Fruit fly (Drosophila melanogaster): ENCODE data around the gene BG642163.
A peak's percentile ranks its signal among the peaks of the same experiment; 100 is the strongest.

BG642163 gene

DNA sequence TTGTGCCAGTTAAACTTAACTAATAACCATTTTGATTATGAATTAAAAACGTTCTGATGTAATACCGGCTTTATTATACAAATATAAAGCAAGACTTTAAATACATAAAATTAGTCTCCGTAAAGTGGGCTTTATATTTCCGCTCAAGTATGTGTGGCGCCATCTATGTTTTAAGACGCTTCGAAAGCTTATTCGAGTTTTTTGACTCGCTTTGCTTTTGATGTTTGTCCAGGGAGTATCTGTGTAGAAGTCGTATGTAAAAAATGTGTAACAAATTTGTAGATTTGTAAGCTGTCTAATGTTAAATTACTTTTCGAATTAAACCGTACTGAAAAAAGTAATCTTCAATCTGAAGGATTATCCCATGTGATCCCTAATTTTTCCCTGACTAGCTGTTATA is 19.8 kb downstream of the BG642163 start:
- no peak for TF ChIP-seq CG8478 (optimal IDR thresholded peaks at IDR 0.05)
- TF ChIP-seq CTCF (optimal IDR thresholded peaks at IDR 0.05) = peak; percentile 54 to 76

DNA sequence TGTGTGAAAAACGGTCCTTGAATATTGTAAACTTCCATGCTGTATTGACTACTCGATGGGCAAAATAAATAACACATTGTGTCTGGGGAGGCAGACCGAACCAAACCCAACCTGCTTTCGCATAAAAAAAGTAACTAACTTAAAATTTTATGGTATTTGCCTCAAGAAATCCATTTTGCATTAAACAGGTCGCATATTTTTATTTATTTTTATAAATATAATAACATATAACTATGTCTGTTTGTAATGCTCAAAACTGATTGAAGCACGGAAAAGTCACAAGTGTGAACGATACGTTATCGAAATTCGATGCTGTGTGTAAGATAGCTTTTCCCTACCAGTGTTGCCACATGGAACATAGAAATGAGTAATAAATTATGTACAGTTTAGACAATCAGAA is 41.3 kb downstream of the BG642163 start, which contains the start of gene CG11929:
CG11929 (plus strand) TSS at position 301 of the 400 bp plus-strand sequence.
- no peak for TF ChIP-seq CTCF (optimal IDR thresholded peaks at IDR 0.05)
- TF ChIP-seq CG8478 (optimal IDR thresholded peaks at IDR 0.05) = no peak

DNA sequence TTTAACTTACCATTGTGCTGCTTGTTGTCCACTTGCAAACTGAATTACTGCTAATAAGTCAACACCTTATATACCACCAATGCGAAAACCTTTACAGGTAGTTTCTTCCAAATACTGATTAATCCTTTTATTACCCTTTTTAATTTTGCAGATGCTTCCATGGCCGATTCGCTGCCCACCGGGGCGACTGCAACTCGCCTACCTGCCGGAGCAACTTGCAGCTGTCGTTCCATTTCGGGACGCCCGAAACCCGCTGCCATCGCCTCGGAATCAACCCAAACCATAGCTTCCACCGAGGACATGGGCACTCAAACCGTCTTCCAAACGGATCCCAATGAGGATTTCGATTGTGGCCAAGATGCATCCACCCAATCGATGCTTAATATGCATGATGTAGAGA is 43.3 kb downstream of the BG642163 start, which contains the start of gene Elba1:
Elba1 (minus strand) TSS at position 101 of the 400 bp plus-strand sequence.
- TF ChIP-seq CG8478 (optimal IDR thresholded peaks at IDR 0.05) (no peak), CTCF (optimal IDR thresholded peaks at IDR 0.05) (no peak)

DNA sequence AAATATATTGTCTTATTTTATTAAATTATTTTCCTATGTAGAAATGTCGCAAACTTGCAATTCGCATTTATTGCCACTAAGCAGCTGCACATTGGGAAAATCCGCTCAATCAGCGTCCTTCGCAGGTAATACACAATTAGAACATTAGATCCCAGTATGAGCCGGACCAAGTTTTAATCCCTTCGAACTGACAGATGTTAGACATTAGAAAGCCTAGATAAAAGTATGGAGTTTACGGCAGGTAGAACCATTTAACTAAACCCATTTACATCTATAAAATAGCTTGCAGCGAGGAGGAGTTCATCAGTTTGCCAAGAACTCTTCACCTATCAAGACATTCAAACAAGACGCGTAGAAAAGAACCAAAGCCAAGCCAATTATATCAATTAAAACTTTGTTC is 46.1 kb downstream of the BG642163 start, which contains the start of gene Elba3:
Elba3 (plus strand) TSS at position 301 of the 400 bp plus-strand sequence.
- TF ChIP-seq CG8478 (optimal IDR thresholded peaks at IDR 0.05) (no peak), CTCF (optimal IDR thresholded peaks at IDR 0.05) (no peak)

DNA sequence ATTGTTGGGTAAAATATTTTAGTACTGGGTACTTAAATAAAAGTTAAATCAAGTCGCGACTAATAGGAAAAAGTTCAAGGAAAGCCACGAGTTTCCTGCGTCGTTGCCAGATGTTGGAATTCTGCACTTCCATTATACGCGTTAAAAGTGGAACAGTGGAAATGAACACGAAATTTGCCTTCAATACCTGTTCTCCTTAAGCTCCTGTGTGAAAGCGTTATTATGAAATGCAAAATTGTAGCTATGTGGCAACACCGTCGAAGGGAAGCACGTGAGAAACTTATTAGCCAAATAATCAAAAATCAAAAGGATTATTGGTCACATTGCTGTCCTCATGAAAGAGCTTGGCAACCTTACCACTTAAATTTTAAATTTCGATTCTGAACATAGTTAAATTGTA is 49.5 kb downstream of the BG642163 start, which contains the start of gene CG3251:
CG3251 (minus strand) TSS at position 101 of the 400 bp plus-strand sequence.
- no peak for TF ChIP-seq CTCF (optimal IDR thresholded peaks at IDR 0.05)
- no peak for TF ChIP-seq CG8478 (optimal IDR thresholded peaks at IDR 0.05)
